Fruit fly (Drosophila melanogaster) whole organism, embryonic: Measurements from ENCODE around the gene Acp32CD.

Experiments
- Atf3 ChIP-seq: fragments of 200-800 bp; sonication (Bioruptor generic); optimal IDR thresholded peaks from 3 replicates; lab custom pipeline; 2016; ENCODE audit warnings: missing biosample characterization, missing genetic modification characterization
- CG10147 ChIP-seq: fragments of 200-800 bp; sonication (Bioruptor generic); optimal IDR thresholded peaks from 2 replicates; lab custom pipeline; 2019; ENCODE audit warnings: missing biosample characterization, mild to moderate bottlenecking, missing genetic modification characterization, moderate library complexity
- CG11723 ChIP-seq: fragments of 200-800 bp; sonication (Bioruptor generic); optimal IDR thresholded peaks from 2 replicates; lab custom pipeline; 2017; ENCODE audit warnings: missing biosample characterization, mild to moderate bottlenecking, missing genetic modification characterization
- CG12659 ChIP-seq: fragments of 200-800 bp; sonication (Bioruptor generic); optimal IDR thresholded peaks from 3 replicates; lab custom pipeline; 2017; ENCODE audit warnings: mild to moderate bottlenecking, missing biosample characterization, missing genetic modification reagents, missing genetic modification characterization
- CG13123 ChIP-seq: fragments of 200-800 bp; sonication (Bioruptor generic); optimal IDR thresholded peaks from 2 replicates; lab custom pipeline; 2016; ENCODE audit warnings: missing biosample characterization, missing genetic modification characterization
- CG13287 ChIP-seq: fragments of 200-800 bp; sonication (Bioruptor generic); IDR thresholded peaks from 2 replicates; pipeline ENCODE4 v1.3.6; 2022; ENCODE audit warnings: missing biosample characterization, missing genetic modification characterization; ENCODE audit not compliant: partially characterized antibody
- CG14014 ChIP-seq: fragments of 200-800 bp; sonication (Bioruptor generic); IDR thresholded peaks from 2 replicates; pipeline ENCODE4 v1.3.6; 2022; ENCODE audit warnings: missing biosample characterization, missing genetic modification characterization
- CG16815 ChIP-seq: fragments of 200-800 bp; sonication (Bioruptor generic); optimal IDR thresholded peaks from 3 replicates; lab custom pipeline; 2017; ENCODE audit warnings: missing biosample characterization, mild to moderate bottlenecking, missing genetic modification characterization
- CG17359 ChIP-seq: fragments of 200-800 bp; sonication (Bioruptor generic); optimal IDR thresholded peaks from 3 replicates; lab custom pipeline; 2018; ENCODE audit warnings: missing biosample characterization, mild to moderate bottlenecking, missing genetic modification characterization, moderate library complexity
- CG17568 ChIP-seq: fragments of 200-800 bp; sonication (Bioruptor generic); optimal IDR thresholded peaks from 2 replicates; lab custom pipeline; 2018; ENCODE audit warnings: missing biosample characterization, mild to moderate bottlenecking, missing genetic modification characterization, moderate library complexity
- CG2120 ChIP-seq: fragments of 200-800 bp; sonication (Bioruptor generic); optimal IDR thresholded peaks from 3 replicates; lab custom pipeline; 2016; ENCODE audit warnings: missing biosample characterization, missing genetic modification characterization
- CG2678 ChIP-seq: fragments of 200-800 bp; sonication (Bioruptor generic); optimal IDR thresholded peaks from 3 replicates; lab custom pipeline; 2019; ENCODE audit warnings: missing biosample characterization, mild to moderate bottlenecking, missing genetic modification characterization, moderate library complexity
- CG32772 ChIP-seq: fragments of 200-800 bp; sonication (Bioruptor generic); IDR thresholded peaks from 2 replicates; pipeline ENCODE4 v1.3.6; 2022; ENCODE audit warnings: missing biosample characterization, missing genetic modification characterization
- CG4854 ChIP-seq: fragments of 200-800 bp; sonication (Bioruptor generic); optimal IDR thresholded peaks from 2 replicates; lab custom pipeline; 2016; ENCODE audit warnings: missing biosample characterization, missing genetic modification characterization, inconsistent platforms
- CG5245 ChIP-seq: fragments of 200-800 bp; sonication (Bioruptor generic); optimal IDR thresholded peaks from 3 replicates; lab custom pipeline; 2016; ENCODE audit warnings: missing biosample characterization, missing genetic modification characterization
- CG7271 ChIP-seq: fragments of 200-800 bp; sonication (Bioruptor generic); optimal IDR thresholded peaks from 2 replicates; lab custom pipeline; 2018; ENCODE audit warnings: missing biosample characterization, mild to moderate bottlenecking, missing genetic modification characterization, moderate library complexity
- CG7372 ChIP-seq: fragments of 200-800 bp; sonication (Bioruptor generic); IDR thresholded peaks from 2 replicates; pipeline ENCODE4 v1.3.6; 2022; ENCODE audit warnings: missing biosample characterization, missing genetic modification characterization
- CG7556 ChIP-seq: fragments of 200-800 bp; sonication (Bioruptor generic); optimal IDR thresholded peaks from 2 replicates; lab custom pipeline; 2017; ENCODE audit warnings: missing biosample characterization, mild to moderate bottlenecking, missing genetic modification characterization
- CG8089 ChIP-seq: fragments of 200-800 bp; sonication (Bioruptor generic); optimal IDR thresholded peaks from 3 replicates; lab custom pipeline; 2016; ENCODE audit warnings: missing biosample characterization, missing genetic modification characterization
- CG9727 ChIP-seq: fragments of 200-800 bp; sonication (Bioruptor generic); optimal IDR thresholded peaks from 3 replicates; lab custom pipeline; 2017; ENCODE audit warnings: missing biosample characterization, mild to moderate bottlenecking, missing genetic modification characterization
- CHES-1-like ChIP-seq: fragments of 200-800 bp; sonication (Bioruptor generic); optimal IDR thresholded peaks from 2 replicates; lab custom pipeline; 2016; ENCODE audit warnings: missing biosample characterization, missing genetic modification characterization
- CTCF ChIP-seq: fragments of 200-800 bp; sonication (Bioruptor generic); optimal IDR thresholded peaks from 2 replicates; lab custom pipeline; 2017; ENCODE audit warnings: missing biosample characterization, mild to moderate bottlenecking, missing genetic modification characterization, moderate library complexity
- Deaf1 ChIP-seq: fragments of 200-800 bp; optimal IDR thresholded peaks from 3 replicates; lab custom pipeline; 2019; ENCODE audit warnings: missing biosample characterization, mild to moderate bottlenecking, missing genetic modification characterization, moderate library complexity
- Dfd ChIP-seq, 2 experiments: fragments of >200 bp; optimal IDR thresholded peaks; 2 replicates each; lab custom pipeline; 2017; ENCODE audit warnings: missing biosample characterization in 2 of 2, missing genetic modification characterization in 2 of 2
- GATAe ChIP-seq: fragments of 200-800 bp; sonication (Bioruptor generic); conservative IDR thresholded peaks from 2 replicates; pipeline ENCODE4 v1.3.6; 2022; ENCODE audit warnings: missing biosample characterization, missing genetic modification characterization
- Hand ChIP-seq: fragments of 200-800 bp; sonication (Bioruptor generic); optimal IDR thresholded peaks from 2 replicates; lab custom pipeline; 2017; ENCODE audit warnings: mild to moderate bottlenecking, missing biosample characterization, missing genetic modification reagents, missing genetic modification characterization
- Hey ChIP-seq: fragments of 200-800 bp; sonication (Bioruptor generic); optimal IDR thresholded peaks from 3 replicates; lab custom pipeline; 2018; ENCODE audit warnings: missing biosample characterization, mild to moderate bottlenecking, missing genetic modification characterization
- HmgD ChIP-seq: fragments of 200-800 bp; sonication (Bioruptor generic); optimal IDR thresholded peaks from 3 replicates; lab custom pipeline; 2016; ENCODE audit warnings: missing biosample characterization, missing genetic modification characterization
- HmgZ ChIP-seq: fragments of 200-800 bp; sonication (Bioruptor generic); optimal IDR thresholded peaks from 2 replicates; lab custom pipeline; 2018; ENCODE audit warnings: missing biosample characterization, mild to moderate bottlenecking, missing genetic modification characterization
- Kr ChIP-seq: fragments of 200-800 bp; sonication (Bioruptor generic); optimal IDR thresholded peaks from 2 replicates; lab custom pipeline; 2017; ENCODE audit warnings: missing biosample characterization, mild to moderate bottlenecking, missing genetic modification characterization
- Max ChIP-seq: fragments of 200-800 bp; sonication (Bioruptor generic); optimal IDR thresholded peaks from 2 replicates; lab custom pipeline; 2016; ENCODE audit warnings: missing biosample characterization, mild to moderate bottlenecking, missing genetic modification characterization
- Ptx1 ChIP-seq: fragments of 200-800 bp; sonication (Bioruptor generic); IDR thresholded peaks from 2 replicates; pipeline ENCODE4 v1.3.6; 2022; ENCODE audit warnings: missing biosample characterization, missing genetic modification characterization
- Rfx ChIP-seq: fragments of 200-800 bp; sonication (Bioruptor generic); IDR thresholded peaks from 2 replicates; pipeline ENCODE4 v1.3.6; 2022; ENCODE audit warnings: missing biosample characterization, missing genetic modification characterization
- TFAM ChIP-seq: fragments of 200-800 bp; sonication (Bioruptor generic); optimal IDR thresholded peaks from 2 replicates; lab custom pipeline; 2017; ENCODE audit warnings: missing biosample characterization, missing genetic modification characterization, inconsistent platforms
- abd-A ChIP-seq: fragments of 200-800 bp; sonication (Bioruptor generic); optimal IDR thresholded peaks from 3 replicates; lab custom pipeline; 2019; ENCODE audit warnings: missing biosample characterization, mild to moderate bottlenecking, missing genetic modification characterization, moderate library complexity
- ap ChIP-seq: fragments of 200-800 bp; sonication (Bioruptor generic); IDR thresholded peaks from 2 replicates; pipeline ENCODE4 v1.3.6; 2022; ENCODE audit warnings: missing biosample characterization, missing genetic modification characterization
- ato ChIP-seq: fragments of 200-800 bp; sonication (Bioruptor generic); IDR thresholded peaks from 2 replicates; pipeline ENCODE4 v1.3.6; 2022; ENCODE audit warnings: missing biosample characterization, missing genetic modification characterization; ENCODE audit not compliant: partially characterized antibody
- bab2 ChIP-seq: fragments of 200-800 bp; sonication (Bioruptor generic); optimal IDR thresholded peaks from 2 replicates; lab custom pipeline; 2016; ENCODE audit warnings: missing biosample characterization, missing genetic modification characterization
- br ChIP-seq: fragments of >200 bp; optimal IDR thresholded peaks from 2 replicates; lab custom pipeline; 2017
- bsh ChIP-seq, 2 experiments: fragments of 200-800 bp; sonication (Bioruptor generic); optimal IDR thresholded peaks; 2 replicates each; lab custom pipeline; 2017 to 2018; ENCODE audit warnings: mild to moderate bottlenecking in 2 of 2, missing biosample characterization in 2 of 2, missing genetic modification characterization in 2 of 2, moderate library complexity in 1 of 2
- dimm ChIP-seq: fragments of 200-800 bp; sonication (Bioruptor generic); IDR thresholded peaks from 2 replicates; pipeline ENCODE4 v1.3.6; 2022; ENCODE audit warnings: missing biosample characterization, missing genetic modification characterization
- grn ChIP-seq: fragments of 200-800 bp; sonication (Bioruptor generic); optimal IDR thresholded peaks from 3 replicates; lab custom pipeline; 2017; ENCODE audit warnings: missing biosample characterization, missing genetic modification characterization
- ham ChIP-seq: fragments of 200-800 bp; sonication (Bioruptor generic); IDR thresholded peaks from 2 replicates; pipeline ENCODE4 v1.3.6; 2022; ENCODE audit warnings: missing biosample characterization, missing genetic modification characterization
- klu ChIP-seq: fragments of 200-800 bp; sonication (Bioruptor generic); IDR thresholded peaks from 2 replicates; pipeline ENCODE4 v1.3.6; 2022; ENCODE audit warnings: missing biosample characterization, missing genetic modification characterization
- lbe ChIP-seq: fragments of 200-800 bp; sonication (Bioruptor generic); optimal IDR thresholded peaks from 2 replicates; lab custom pipeline; 2016; ENCODE audit warnings: missing biosample characterization, mild to moderate bottlenecking, missing genetic modification characterization
- nau ChIP-seq: fragments of 200-800 bp; sonication (Bioruptor generic); optimal IDR thresholded peaks from 3 replicates; lab custom pipeline; 2017; ENCODE audit warnings: missing biosample characterization, mild to moderate bottlenecking, missing genetic modification characterization, missing genetic modification reagents
- pan ChIP-seq, 4 experiments: fragments of >200 bp in 3 of 4; fragments of 200-800 bp in 1 of 4; sonication (Bioruptor generic) in 1 of 4; optimal IDR thresholded peaks in 3 of 4; IDR thresholded peaks in 1 of 4; 2 replicates each; pipeline versions ENCODE4 v1.3.6 to Lab custom; 2017 to 2022; ENCODE audit warnings: missing biosample characterization in 2 of 4, missing genetic modification characterization in 2 of 4, mixed read lengths in 1 of 4
- pfk ChIP-seq: fragments of 200-800 bp; sonication (Bioruptor generic); optimal IDR thresholded peaks from 2 replicates; lab custom pipeline; 2018; ENCODE audit warnings: missing biosample characterization, mild to moderate bottlenecking, missing genetic modification characterization, moderate library complexity
- pros ChIP-seq: fragments of 200-800 bp; sonication (Bioruptor generic); optimal IDR thresholded peaks from 3 replicates; lab custom pipeline; 2019; ENCODE audit warnings: missing biosample characterization, mild to moderate bottlenecking, missing genetic modification characterization, moderate library complexity
- sd ChIP-seq: fragments of 200-800 bp; sonication (Bioruptor generic); optimal IDR thresholded peaks from 3 replicates; lab custom pipeline; 2018; ENCODE audit warnings: missing biosample characterization, mild to moderate bottlenecking, missing genetic modification characterization, moderate library complexity
- sr ChIP-seq: fragments of 200-800 bp; sonication (Bioruptor generic); IDR thresholded peaks from 3 replicates; pipeline ENCODE4 v1.3.6; 2022; ENCODE audit warnings: missing biosample characterization, missing genetic modification characterization

Gene Acp32CD

dm6 chr2L:11010999-11011398 lies 4.4 kb upstream of the Acp32CD start, which contains the start of the genes Art8 and dUTPase (continued):
- TF ChIP-seq CG14014 (GFP tag; lab: Robert Waterston, UW) (peak; percentile 63), sd (tag; lab: Kevin White, UChicago) (no peak), HmgD (no peak), ham (no peak), Atf3 (no peak), pan (optimal IDR thresholded peaks at IDR 0.05; lab: Kevin White, UChicago) (no peak), pan (GFP tag; optimal IDR thresholded peaks at IDR 0.05 in 1 of 2, IDR thresholded peaks at IDR 0.05 in 1 of 2) (peak in 1 of 2 experiments; percentile 62), CG13123 (peak; percentile 78), Hand (no peak), pfk (GFP tag; lab: Kevin White, UChicago) (no peak), bsh (GFP tag; optimal IDR thresholded peaks at IDR 0.05; lab: Kevin White, UChicago) (peak in 1 of 2 experiments; percentile 70), CG9727 (GFP tag; lab: Kevin White, UChicago) (peak; percentile 74), klu (GFP tag; lab: Robert Waterston, UW) (peak; percentile 22; the same call in 1 of the 2 replicates), CG7271 (tag; lab: Kevin White, UChicago) (peak; percentile 73), CG5245 (GFP tag; lab: Kevin White, UChicago) (peak; percentile 49), grn (GFP tag; lab: Kevin White, UChicago) (peak; percentile 26), Dfd (GFP tag; optimal IDR thresholded peaks at IDR 0.05; lab: Kevin White, UChicago) (no peak), CG16815 (peak; percentile 38), nau (GFP tag; lab: Kevin White, UChicago) (no peak), CG2120 (GFP tag; lab: Kevin White, UChicago) (peak; percentile 78), sr (no peak), ato (peak; percentile 23; the same call in 1 of the 2 replicates), Rfx (GFP tag; lab: Robert Waterston, UW) (peak; percentile 71), br (lab: Kevin White, UChicago) (no peak), CG12659 (GFP tag; lab: Kevin White, UChicago) (peak; percentile 90), CG8089 (GFP tag; lab: Kevin White, UChicago) (no peak), CG32772 (GFP tag; lab: Robert Waterston, UW) (peak; percentile 42; the same call in 1 of the 2 replicates), CG7372 (GFP tag; lab: Robert Waterston, UW) (no peak), CG4854 (GFP tag; lab: Kevin White, UChicago) (peak; percentile 59), CHES-1-like (peak; percentile 28), HmgZ (tag; lab: Kevin White, UChicago) (peak; percentile 59), Deaf1 (tag; lab: Kevin White, UChicago) (no peak), Hey (no peak), CG11723 (GFP tag; lab: Kevin White, UChicago) (peak; percentile 3), Ptx1 (GFP tag; lab: Robert Waterston, UW) (peak; percentile 83), Kr (no peak), lbe (peak; percentile 85), ap (GFP tag; lab: Robert Waterston, UW) (peak; percentile 22; the same call in 1 of the 2 replicates), abd-A (tag; lab: Kevin White, UChicago) (no peak), CG10147 (GFP tag; lab: Kevin White, UChicago) (no peak), CG17568 (no peak), GATAe (GFP tag; lab: Robert Waterston, UW) (no peak), Max (GFP tag; lab: Kevin White, UChicago) (peak; percentile 93), CTCF (GFP tag; lab: Kevin White, UChicago) (peak; percentile 25), dimm (GFP tag; lab: Robert Waterston, UW) (no peak), CG17359 (tag; lab: Kevin White, UChicago) (peak; percentile 66), bab2 (no peak), CG13287 (GFP tag; lab: Robert Waterston, UW) (peak; percentile 97), CG7556 (peak; percentile 63), TFAM (GFP tag; lab: Kevin White, UChicago) (no peak), pros (GFP tag; lab: Kevin White, UChicago) (no peak), CG2678 (tag; lab: Kevin White, UChicago) (no peak)
